Worm (Caenorhabditis elegans) whole organism, L3 larva: ENCODE data around the gene C03B1.17.

Experiments used
- R02D3.7 ChIP-seq: fragments of 150-350 bp; optimal IDR thresholded peaks from 2 replicates; lab custom pipeline; 2014; ENCODE audit warnings: missing biosample characterization, missing genetic modification characterization
- ZK546.5 ChIP-seq: sonication (generic microtip); optimal IDR thresholded peaks from 2 replicates; lab custom pipeline; 2017; ENCODE audit warnings: missing biosample characterization, missing genetic modification characterization
- ama-1 ChIP-seq: fragments of 150-350 bp; optimal IDR thresholded peaks from 2 replicates; lab custom pipeline; 2018
- ceh-16 ChIP-seq: sonication (generic microtip); optimal IDR thresholded peaks from 2 replicates; lab custom pipeline; 2017; ENCODE audit warnings: missing biosample characterization, missing genetic modification characterization
- ceh-28 ChIP-seq: fragments of 150-350 bp; optimal IDR thresholded peaks from 2 replicates; lab custom pipeline; 2014; ENCODE audit warnings: missing biosample characterization, missing genetic modification reagents, missing genetic modification characterization
- ceh-82 ChIP-seq: fragments of 150-350 bp; optimal IDR thresholded peaks from 2 replicates; lab custom pipeline; 2014; ENCODE audit warnings: missing biosample characterization, missing genetic modification characterization
- ceh-9 ChIP-seq: sonication (generic microtip); optimal IDR thresholded peaks from 2 replicates; lab custom pipeline; 2018; ENCODE audit warnings: missing biosample characterization, missing genetic modification characterization
- daf-12 ChIP-seq: fragments of 150-350 bp; optimal IDR thresholded peaks from 2 replicates; lab custom pipeline; 2014; ENCODE audit warnings: missing biosample characterization, missing genetic modification reagents, missing genetic modification characterization
- egl-27 ChIP-seq: sonication (generic microtip); optimal IDR thresholded peaks from 4 replicates; lab custom pipeline; 2017; ENCODE audit warnings: missing biosample characterization, missing genetic modification reagents, missing genetic modification characterization
- egl-5 ChIP-seq: fragments of 150-350 bp; optimal IDR thresholded peaks from 2 replicates; lab custom pipeline; 2017; ENCODE audit warnings: missing biosample characterization, missing genetic modification reagents, missing genetic modification characterization, inconsistent platforms
- elt-1 ChIP-seq: fragments of 150-350 bp; optimal IDR thresholded peaks from 2 replicates; lab custom pipeline; 2014; ENCODE audit warnings: missing biosample characterization, missing genetic modification characterization
- elt-2 ChIP-seq: sonication (generic microtip); optimal IDR thresholded peaks from 2 replicates; lab custom pipeline; 2016; ENCODE audit warnings: missing genetic modification reagents, mild to moderate bottlenecking, missing genetic modification characterization, missing compliant biosample characterization
- eor-1 ChIP-seq, 2 experiments: fragments of 150-350 bp; optimal IDR thresholded peaks; 2 replicates each; lab custom pipeline; 2014 to 2018; ENCODE audit warnings: missing biosample characterization in 2 of 2, missing genetic modification characterization in 2 of 2
- fkh-10 ChIP-seq: sonication (generic microtip); optimal IDR thresholded peaks from 2 replicates; lab custom pipeline; 2017; ENCODE audit warnings: missing biosample characterization, missing genetic modification reagents, missing genetic modification characterization
- fkh-2 ChIP-seq: fragments of 150-350 bp; optimal IDR thresholded peaks from 2 replicates; lab custom pipeline; 2014; ENCODE audit warnings: missing biosample characterization, missing genetic modification reagents, missing genetic modification characterization
- fos-1 ChIP-seq: fragments of 150-350 bp; optimal IDR thresholded peaks from 2 replicates; lab custom pipeline; 2014; ENCODE audit warnings: missing biosample characterization, missing genetic modification characterization
- jun-1 ChIP-seq: fragments of 150-350 bp; optimal IDR thresholded peaks from 2 replicates; lab custom pipeline; 2014; ENCODE audit warnings: missing biosample characterization, missing genetic modification reagents, missing genetic modification characterization
- lin-39 ChIP-seq: fragments of 150-350 bp; optimal IDR thresholded peaks from 2 replicates; lab custom pipeline; 2018; ENCODE audit warnings: missing biosample characterization, missing genetic modification reagents, missing genetic modification characterization
- lsy-12 ChIP-seq: sonication (generic microtip); optimal IDR thresholded peaks from 2 replicates; lab custom pipeline; 2016; ENCODE audit warnings: mild to moderate bottlenecking, missing genetic modification characterization, missing compliant biosample characterization
- mdl-1 ChIP-seq: fragments of 150-350 bp; optimal IDR thresholded peaks from 2 replicates; lab custom pipeline; 2014; ENCODE audit warnings: missing biosample characterization, missing genetic modification characterization
- mml-1 ChIP-seq: fragments of 150-350 bp; sonication (generic microtip); optimal IDR thresholded peaks from 3 replicates; lab custom pipeline; 2014; ENCODE audit warnings: missing biosample characterization, missing genetic modification characterization
- nfya-1 ChIP-seq: sonication (generic microtip); optimal IDR thresholded peaks from 2 replicates; lab custom pipeline; 2017; ENCODE audit warnings: missing genetic modification characterization, mild to moderate bottlenecking, missing compliant biosample characterization, antibody characterized with exemption, moderate library complexity; ENCODE audit not compliant: insufficient read depth
- nhr-11 ChIP-seq: fragments of 150-350 bp; optimal IDR thresholded peaks from 2 replicates; lab custom pipeline; 2014; ENCODE audit warnings: missing biosample characterization, missing genetic modification characterization
- nhr-12 ChIP-seq: fragments of 150-350 bp; optimal IDR thresholded peaks from 2 replicates; lab custom pipeline; 2014; ENCODE audit warnings: missing biosample characterization, missing genetic modification characterization
- nhr-23 ChIP-seq: fragments of 150-350 bp; optimal IDR thresholded peaks from 2 replicates; lab custom pipeline; 2014; ENCODE audit warnings: missing biosample characterization, missing genetic modification reagents, missing genetic modification characterization
- nhr-237 ChIP-seq: fragments of 150-350 bp; optimal IDR thresholded peaks from 2 replicates; lab custom pipeline; 2014; ENCODE audit warnings: missing biosample characterization, missing genetic modification characterization
- nhr-25 ChIP-seq: sonication (generic microtip); optimal IDR thresholded peaks from 2 replicates; lab custom pipeline; 2017; ENCODE audit warnings: missing biosample characterization, missing genetic modification characterization
- nhr-28 ChIP-seq: fragments of 150-350 bp; optimal IDR thresholded peaks from 2 replicates; lab custom pipeline; 2014; ENCODE audit warnings: missing biosample characterization, missing genetic modification characterization
- nhr-43 ChIP-seq: sonication (generic microtip); optimal IDR thresholded peaks from 2 replicates; lab custom pipeline; 2016; ENCODE audit warnings: mild to moderate bottlenecking, missing genetic modification characterization, missing compliant biosample characterization; ENCODE audit not compliant: poor library complexity, severe bottlenecking
- nhr-67 ChIP-seq: fragments of 150-350 bp; optimal IDR thresholded peaks from 2 replicates; lab custom pipeline; 2014; ENCODE audit warnings: missing biosample characterization, missing genetic modification characterization
- pha-4 ChIP-seq: fragments of 150-350 bp; optimal IDR thresholded peaks from 2 replicates; lab custom pipeline; 2014; ENCODE audit warnings: missing biosample characterization, missing genetic modification reagents, missing genetic modification characterization
- pqm-1 ChIP-seq: fragments of 150-350 bp; optimal IDR thresholded peaks from 2 replicates; lab custom pipeline; 2017; ENCODE audit warnings: missing biosample characterization, missing genetic modification characterization, inconsistent platforms
- sea-2 ChIP-seq: fragments of 150-350 bp; sonication (generic microtip); optimal IDR thresholded peaks from 4 replicates; lab custom pipeline; 2014; ENCODE audit warnings: missing biosample characterization, missing genetic modification reagents, missing genetic modification characterization
- snpc-4 ChIP-seq: fragments of 150-350 bp; optimal IDR thresholded peaks from 2 replicates; lab custom pipeline; 2014; ENCODE audit warnings: missing biosample characterization, missing genetic modification characterization
- tbx-2 ChIP-seq: sonication (generic microtip); optimal IDR thresholded peaks from 2 replicates; lab custom pipeline; 2016; ENCODE audit warnings: mild to moderate bottlenecking, missing genetic modification characterization, missing compliant biosample characterization
- unc-39 ChIP-seq: sonication (generic microtip); optimal IDR thresholded peaks from 4 replicates; lab custom pipeline; 2017; ENCODE audit warnings: missing biosample characterization, missing genetic modification characterization
- unc-62 ChIP-seq: fragments of 150-350 bp; sonication (generic microtip); optimal IDR thresholded peaks from 4 replicates; lab custom pipeline; 2014; ENCODE audit warnings: missing biosample characterization, missing genetic modification reagents, missing genetic modification characterization
- ztf-11 ChIP-seq: fragments of 150-350 bp; optimal IDR thresholded peaks from 2 replicates; lab custom pipeline; 2014; ENCODE audit warnings: missing biosample characterization, missing genetic modification characterization

C03B1.17 gene

ce11 chrX:6345785-6346184, 27.7 kb upstream of the C03B1.17 start:
- TF ChIP-seq mml-1 (no peak), nhr-23 (tag; lab: Kevin White, UChicago) (no peak), nhr-43 (tag; lab: Kevin White, UChicago) (no peak), nhr-11 (tag; lab: Kevin White, UChicago) (no peak), lsy-12 (tag; lab: Kevin White, UChicago) (no peak), nfya-1 (no peak), mdl-1 (tag; lab: Kevin White, UChicago) (no peak), ZK546.5 (no peak), ama-1 (lab: Kevin White, UChicago) (no peak), unc-62 (GFP tag; lab: Kevin White, UChicago) (no peak), R02D3.7 (tag; lab: Kevin White, UChicago) (no peak)

DNA sequence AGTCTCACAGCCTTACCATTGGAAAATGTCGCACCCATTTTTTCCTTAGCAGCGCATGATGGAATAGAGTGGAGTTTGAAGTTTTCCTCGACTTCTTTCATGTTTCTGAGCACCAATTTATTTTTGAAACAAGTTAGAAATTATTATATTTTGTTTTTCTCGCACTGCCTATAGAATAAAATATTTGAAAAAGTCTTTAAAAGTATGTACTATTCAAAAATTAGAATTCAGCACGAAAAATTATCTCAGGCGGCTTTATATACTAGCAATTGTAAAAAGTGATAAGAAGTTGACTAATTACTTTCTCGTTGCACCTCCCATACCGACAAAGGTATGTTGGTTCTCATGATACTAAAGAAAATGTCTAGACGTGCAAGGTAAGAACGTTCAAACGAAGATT, 26.4 kb upstream of the C03B1.17 start, which contains the start of gene C03B1.9:
Gene C03B1.9, minus strand, starts transcription at position 101 of the 400 bp plus-strand sequence.
- no peak for TF ChIP-seq ceh-16 (tag; lab: Kevin White, UChicago)
- no peak for TF ChIP-seq elt-2 (tag; lab: Kevin White, UChicago)
- no peak for TF ChIP-seq nhr-23 (tag; lab: Kevin White, UChicago)

- TF ChIP-seq pha-4 (no peak), ZK546.5 (no peak), ceh-9 (tag; lab: Kevin White, UChicago) (no peak), ceh-82 (no peak), egl-5 (no peak), fos-1 (tag; lab: Kevin White, UChicago) (no peak), nhr-12 (no peak), mml-1 (no peak), snpc-4 (no peak), egl-27 (tag; lab: Kevin White, UChicago) (no peak), nhr-43 (tag; lab: Kevin White, UChicago) (no peak), unc-39 (no peak), jun-1 (tag; lab: Kevin White, UChicago) (no peak), nhr-28 (tag; lab: Kevin White, UChicago) (no peak), pqm-1 (tag; lab: Kevin White, UChicago) (no peak), ceh-28 (no peak), nhr-237 (tag; lab: Kevin White, UChicago) (no peak), elt-1 (tag; lab: Kevin White, UChicago) (no peak)
These were observed 23.4 kb upstream of the C03B1.17 start, which contains the start of gene C03B1.6 for ce11 chrX:6350016-6350415. TSS of gene C03B1.6 (plus strand) at chrX:6350316.

- TF ChIP-seq fkh-2 (no peak), pqm-1 (tag; lab: Kevin White, UChicago) (peak; percentile 45)
These were observed 19.7 kb upstream of the C03B1.17 start for ce11 chrX:6353763-6354162.

DNA sequence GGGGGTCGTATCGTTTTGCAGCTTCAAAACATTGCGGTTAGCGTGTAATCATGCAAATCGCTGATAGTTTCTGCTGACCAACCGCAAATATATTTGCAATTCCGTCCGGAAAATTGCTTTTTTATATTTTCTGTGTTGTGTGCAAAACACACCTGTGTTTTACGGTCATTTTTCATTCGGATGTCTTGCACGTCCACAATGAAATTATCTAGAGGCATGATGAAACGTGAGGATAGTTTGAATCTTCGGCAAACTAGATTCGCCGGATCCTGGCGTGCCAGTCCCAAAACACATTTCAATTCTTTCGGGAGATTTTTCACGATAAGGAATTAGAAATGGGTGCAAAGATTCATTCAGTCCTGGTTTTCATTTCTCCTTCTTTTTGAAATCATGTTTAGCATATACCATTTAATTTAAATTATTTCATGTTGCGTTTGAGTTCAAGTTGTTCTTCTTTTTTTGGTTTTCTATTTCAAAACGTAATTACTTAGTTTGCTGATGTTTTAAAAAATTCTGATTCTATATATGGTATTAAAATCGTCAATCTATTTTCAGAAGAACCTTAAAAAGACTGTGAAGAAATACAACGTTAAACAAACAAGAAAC, 18.3 kb upstream of the C03B1.17 start, which contains the start of gene C03B1.5:
Gene C03B1.5, plus strand, starts transcription at position 556 of the 606 bp plus-strand sequence.
- TF ChIP-seq fos-1 (tag; lab: Kevin White, UChicago) (no peak), ama-1 (lab: Kevin White, UChicago) (no peak), lin-39 (tag; lab: Kevin White, UChicago) (no peak), nhr-25 (tag; lab: Kevin White, UChicago) (no peak), nhr-43 (tag; lab: Kevin White, UChicago) (no peak), ztf-11 (tag; lab: Kevin White, UChicago) (no peak), mdl-1 (tag; lab: Kevin White, UChicago) (no peak), nhr-11 (tag; lab: Kevin White, UChicago) (no peak), daf-12 (tag; lab: Kevin White, UChicago) (no peak), nhr-67 (no peak), sea-2 (no peak), eor-1 (tag; optimal IDR thresholded peaks at IDR 0.05; lab: Kevin White, UChicago) (no peak), ceh-82 (no peak), unc-62 (GFP tag; lab: Kevin White, UChicago) (no peak), R02D3.7 (tag; lab: Kevin White, UChicago) (no peak), fkh-10 (no peak), tbx-2 (tag; lab: Kevin White, UChicago) (no peak)
